Worm (Caenorhabditis elegans) whole organism, late embryonic: ENCODE measurements around the gene H41C03.1.

Experiments
- C08G9.2 ChIP-seq: sonication (generic microtip); optimal IDR thresholded peaks from 2 replicates; lab custom pipeline; 2016; ENCODE audit warnings: mild to moderate bottlenecking, missing genetic modification characterization, moderate library complexity, missing compliant biosample characterization
- C38D4.7 ChIP-seq: fragments of 200-800 bp; sonication (Bioruptor generic); optimal IDR thresholded peaks from 2 replicates; lab custom pipeline; 2018; ENCODE audit warnings: mild to moderate bottlenecking, missing genetic modification characterization, moderate library complexity, missing compliant biosample characterization
- F13H6.1 ChIP-seq: sonication (generic microtip); optimal IDR thresholded peaks from 2 replicates; lab custom pipeline; 2016; ENCODE audit warnings: missing genetic modification characterization, missing compliant biosample characterization
- K02D7.2 ChIP-seq: sonication (generic microtip); optimal IDR thresholded peaks from 2 replicates; lab custom pipeline; 2017; ENCODE audit warnings: mild to moderate bottlenecking, missing genetic modification characterization, missing compliant biosample characterization
- K09A11.1 ChIP-seq: sonication (generic microtip); optimal IDR thresholded peaks from 2 replicates; lab custom pipeline; 2017; ENCODE audit warnings: antibody characterized with exemption, mild to moderate bottlenecking, missing genetic modification characterization, missing compliant biosample characterization; ENCODE audit not compliant: insufficient read depth
- T23F11.4 ChIP-seq: fragments of 200-800 bp; sonication (Bioruptor generic); optimal IDR thresholded peaks from 2 replicates; lab custom pipeline; 2018; ENCODE audit warnings: mild to moderate bottlenecking, missing genetic modification characterization, missing compliant biosample characterization
- ceh-14 ChIP-seq: sonication (generic microtip); optimal IDR thresholded peaks from 2 replicates; lab custom pipeline; 2016; ENCODE audit warnings: missing genotype, missing genetic modification characterization, missing compliant biosample characterization
- ceh-19 ChIP-seq: fragments of 200-800 bp; sonication (Bioruptor generic); optimal IDR thresholded peaks from 2 replicates; lab custom pipeline; 2018; ENCODE audit warnings: mild to moderate bottlenecking, missing genetic modification characterization, missing compliant biosample characterization
- ceh-22 ChIP-seq: sonication (generic microtip); optimal IDR thresholded peaks from 2 replicates; lab custom pipeline; 2017; ENCODE audit warnings: missing biosample characterization, missing genetic modification characterization
- ceh-31 ChIP-seq: sonication (generic microtip); optimal IDR thresholded peaks from 2 replicates; lab custom pipeline; 2016; ENCODE audit warnings: missing genetic modification characterization, missing compliant biosample characterization
- ceh-34 ChIP-seq: sonication (generic microtip); optimal IDR thresholded peaks from 2 replicates; lab custom pipeline; 2016; ENCODE audit warnings: mild to moderate bottlenecking, missing genetic modification characterization, missing compliant biosample characterization
- ceh-45 ChIP-seq: fragments of 200-800 bp; sonication (Bioruptor generic); IDR thresholded peaks from 2 replicates; pipeline ENCODE4 v1.3.6; 2022; ENCODE audit warnings: missing genetic modification reagents, missing genetic modification characterization, missing compliant biosample characterization
- ceh-9 ChIP-seq: sonication (generic microtip); optimal IDR thresholded peaks from 2 replicates; lab custom pipeline; 2016; ENCODE audit warnings: mild to moderate bottlenecking, missing genetic modification characterization, inconsistent platforms, missing compliant biosample characterization
- dmd-4 ChIP-seq: sonication (generic microtip); optimal IDR thresholded peaks from 2 replicates; lab custom pipeline; 2016; ENCODE audit warnings: borderline replicate concordance, missing genetic modification characterization, missing compliant biosample characterization
- elt-2 ChIP-seq: sonication (generic microtip); optimal IDR thresholded peaks from 2 replicates; lab custom pipeline; 2016; ENCODE audit warnings: missing genetic modification reagents, missing genetic modification characterization, missing compliant biosample characterization
- ets-4 ChIP-seq: sonication (generic microtip); optimal IDR thresholded peaks from 2 replicates; lab custom pipeline; 2016; ENCODE audit warnings: missing genetic modification characterization, missing compliant biosample characterization
- eyg-1 ChIP-seq: sonication (generic microtip); optimal IDR thresholded peaks from 2 replicates; lab custom pipeline; 2016; ENCODE audit warnings: missing genotype, missing genetic modification characterization, missing compliant biosample characterization
- fax-1 ChIP-seq: sonication (generic microtip); optimal IDR thresholded peaks from 2 replicates; lab custom pipeline; 2016; ENCODE audit warnings: missing genotype, missing genetic modification characterization, missing compliant biosample characterization
- fkh-6 ChIP-seq: sonication (generic microtip); optimal IDR thresholded peaks from 2 replicates; lab custom pipeline; 2016; ENCODE audit warnings: missing genetic modification characterization, missing compliant biosample characterization
- hlh-13 ChIP-seq: fragments of 200-800 bp; sonication (Bioruptor generic); optimal IDR thresholded peaks from 2 replicates; lab custom pipeline; 2018; ENCODE audit warnings: mild to moderate bottlenecking, missing genetic modification characterization, missing compliant biosample characterization
- hlh-6 ChIP-seq: sonication (generic microtip); optimal IDR thresholded peaks from 2 replicates; lab custom pipeline; 2016; ENCODE audit warnings: missing genotype, missing genetic modification characterization, missing compliant biosample characterization
- hlh-8 ChIP-seq: sonication (generic microtip); optimal IDR thresholded peaks from 2 replicates; lab custom pipeline; 2016; ENCODE audit warnings: missing genotype, missing genetic modification characterization, missing compliant biosample characterization
- madf-2 ChIP-seq: sonication (generic microtip); optimal IDR thresholded peaks from 2 replicates; lab custom pipeline; 2017; ENCODE audit warnings: missing genetic modification characterization, missing compliant biosample characterization
- mec-3 ChIP-seq: sonication (generic microtip); optimal IDR thresholded peaks from 2 replicates; lab custom pipeline; 2016; ENCODE audit warnings: borderline replicate concordance, missing genetic modification characterization, missing compliant biosample characterization
- nfya-1 ChIP-seq: sonication (generic microtip); optimal IDR thresholded peaks from 2 replicates; lab custom pipeline; 2017; ENCODE audit warnings: missing genetic modification characterization, mild to moderate bottlenecking, missing compliant biosample characterization, antibody characterized with exemption, moderate library complexity
- nhr-11 ChIP-seq: fragments of 150-350 bp; optimal IDR thresholded peaks from 2 replicates; lab custom pipeline; 2014; ENCODE audit warnings: missing biosample characterization, missing genetic modification characterization
- nhr-232 ChIP-seq: sonication (generic microtip); optimal IDR thresholded peaks from 2 replicates; lab custom pipeline; 2016; ENCODE audit warnings: missing genetic modification characterization, missing compliant biosample characterization
- npax-4 ChIP-seq: sonication (generic microtip); optimal IDR thresholded peaks from 2 replicates; lab custom pipeline; 2016; ENCODE audit warnings: missing genetic modification characterization, missing compliant biosample characterization
- odd-2 ChIP-seq: sonication (generic microtip); optimal IDR thresholded peaks from 2 replicates; lab custom pipeline; 2017; ENCODE audit warnings: antibody characterized with exemption, mild to moderate bottlenecking, missing genetic modification characterization, missing compliant biosample characterization
- pat-9 ChIP-seq: fragments of 200-800 bp; sonication (Bioruptor generic); optimal IDR thresholded peaks from 2 replicates; lab custom pipeline; 2018; ENCODE audit warnings: mild to moderate bottlenecking, missing genetic modification characterization, moderate library complexity, missing compliant biosample characterization
- pha-2 ChIP-seq: sonication (generic microtip); optimal IDR thresholded peaks from 2 replicates; lab custom pipeline; 2017; ENCODE audit warnings: mild to moderate bottlenecking, missing genetic modification characterization, missing compliant biosample characterization
- pha-4 ChIP-seq: fragments of 150-350 bp; optimal IDR thresholded peaks from 2 replicates; lab custom pipeline; 2018; ENCODE audit warnings: missing biosample characterization, missing genetic modification reagents, missing genetic modification characterization
- pqm-1 ChIP-seq: sonication (generic microtip); optimal IDR thresholded peaks from 2 replicates; lab custom pipeline; 2016; ENCODE audit warnings: missing genetic modification characterization, missing compliant biosample characterization
- sdc-2 ChIP-seq: sonication (generic microtip); optimal IDR thresholded peaks from 2 replicates; lab custom pipeline; 2016; ENCODE audit warnings: missing genotype, missing genetic modification characterization, missing compliant biosample characterization
- sox-4 ChIP-seq: sonication (generic microtip); optimal IDR thresholded peaks from 2 replicates; lab custom pipeline; 2017; ENCODE audit warnings: mild to moderate bottlenecking, missing genetic modification characterization, inconsistent platforms, missing compliant biosample characterization
- syd-9 ChIP-seq: sonication (generic microtip); optimal IDR thresholded peaks from 2 replicates; lab custom pipeline; 2016; ENCODE audit warnings: mild to moderate bottlenecking, missing genetic modification characterization, moderate library complexity, missing compliant biosample characterization
- tbx-2 ChIP-seq: sonication (generic microtip); optimal IDR thresholded peaks from 2 replicates; lab custom pipeline; 2016; ENCODE audit warnings: missing genetic modification characterization, missing compliant biosample characterization
- unc-42 ChIP-seq: sonication (generic microtip); optimal IDR thresholded peaks from 2 replicates; lab custom pipeline; 2016; ENCODE audit warnings: missing genotype, missing genetic modification characterization, missing compliant biosample characterization
- unc-55 ChIP-seq: sonication (generic microtip); optimal IDR thresholded peaks from 2 replicates; lab custom pipeline; 2017; ENCODE audit warnings: missing biosample characterization, missing genetic modification reagents, missing genetic modification characterization
- unc-86 ChIP-seq: sonication (generic microtip); optimal IDR thresholded peaks from 2 replicates; lab custom pipeline; 2016; ENCODE audit warnings: missing genetic modification characterization, missing compliant biosample characterization
- zip-5 ChIP-seq: sonication (generic microtip); optimal IDR thresholded peaks from 2 replicates; lab custom pipeline; 2016; ENCODE audit warnings: missing genetic modification characterization, missing compliant biosample characterization

Gene H41C03.1

DNA sequence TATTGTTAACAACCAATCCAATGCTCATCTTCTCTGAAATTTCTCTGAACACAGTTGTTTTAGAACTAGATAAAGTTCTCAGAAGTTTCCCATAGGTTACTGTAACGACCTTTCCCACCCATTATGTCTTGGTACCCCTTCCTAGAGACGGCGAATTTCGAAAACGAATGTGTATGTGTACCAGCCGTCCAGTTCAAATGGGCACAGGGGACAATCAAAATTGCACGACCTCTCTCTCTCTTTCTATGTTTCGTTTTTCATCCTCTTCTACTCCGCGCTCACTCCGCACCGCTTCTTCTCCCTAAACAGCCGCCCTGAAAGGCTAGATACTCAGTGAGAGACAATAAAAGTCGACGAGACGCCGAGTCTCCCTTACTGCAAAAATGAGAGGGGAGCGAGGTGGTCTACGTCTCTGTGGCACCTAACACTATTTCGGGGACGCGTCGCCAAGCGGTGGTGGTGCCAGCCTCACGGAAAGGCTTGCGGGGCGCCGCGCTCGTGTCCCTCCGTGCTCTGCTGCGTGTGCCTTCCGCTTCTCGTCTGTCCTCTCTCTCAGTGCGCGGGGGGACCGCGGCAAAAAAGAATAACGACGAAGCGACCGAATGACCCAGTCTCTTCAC, 47.3 kb downstream of the H41C03.1 start:
- TF ChIP-seq ceh-31 (tag; lab: Kevin White, UChicago) (no peak), C38D4.7 (GFP tag; lab: Kevin White, UChicago) (no peak), ceh-22 (tag; lab: Kevin White, UChicago) (no peak), tbx-2 (peak; percentile 12), pat-9 (tag; lab: Kevin White, UChicago) (no peak), madf-2 (tag; lab: Kevin White, UChicago) (no peak), F13H6.1 (peak; percentile 9), npax-4 (no peak), pqm-1 (no peak), fax-1 (tag; lab: Kevin White, UChicago) (no peak), dmd-4 (no peak), syd-9 (peak; percentile 64), pha-4 (no peak), ceh-19 (GFP tag; lab: Kevin White, UChicago) (peak; percentile 7), nfya-1 (tag; lab: Kevin White, UChicago) (no peak), hlh-13 (GFP tag; lab: Kevin White, UChicago) (no peak), mec-3 (tag; lab: Kevin White, UChicago) (peak; percentile 23), unc-55 (GFP tag; lab: Kevin White, UChicago) (no peak), nhr-11 (tag; lab: Kevin White, UChicago) (no peak), K02D7.2 (no peak), sox-4 (tag; lab: Kevin White, UChicago) (no peak), T23F11.4 (no peak), ets-4 (tag; lab: Kevin White, UChicago) (no peak), nhr-232 (no peak), C08G9.2 (tag; lab: Kevin White, UChicago) (peak; percentile 14), ceh-45 (GFP tag; lab: Robert Waterston, UW) (no peak), unc-42 (tag; lab: Kevin White, UChicago) (peak; percentile 24), hlh-6 (no peak), eyg-1 (no peak)

- TF ChIP-seq hlh-8 (tag; lab: Kevin White, UChicago) (no peak), unc-42 (tag; lab: Kevin White, UChicago) (no peak), zip-5 (tag; lab: Kevin White, UChicago) (no peak)
Measured at ce11 chrII:5902139-5902538, 47.9 kb downstream of the H41C03.1 start.

DNA sequence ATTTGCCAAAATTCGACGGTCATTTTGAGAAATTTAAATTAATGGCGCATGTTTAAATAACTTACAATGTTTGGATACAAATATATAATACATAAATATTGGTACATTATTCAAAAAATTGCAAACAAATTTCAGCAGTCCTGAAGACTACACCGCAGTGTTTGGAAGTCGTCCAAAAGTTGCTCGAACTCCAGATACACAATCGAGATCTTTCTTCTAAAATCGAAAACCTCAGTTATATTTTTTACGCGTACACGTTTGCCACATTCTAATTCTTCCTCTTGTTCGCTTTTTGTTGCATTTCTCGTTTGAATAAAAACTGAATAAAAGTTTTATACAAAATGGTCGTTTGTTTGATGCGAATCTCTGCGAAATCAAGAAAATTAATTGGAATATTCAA, 50.0 kb downstream of the H41C03.1 start, which contains the start of gene tsp-18:
Gene tsp-18 (plus strand): TSS at position 301 of the 400 bp plus-strand sequence.
- no peak for TF ChIP-seq T23F11.4
- TF ChIP-seq hlh-6: no peak
- TF ChIP-seq ceh-34: no peak
- no peak for TF ChIP-seq dmd-4
- TF ChIP-seq sdc-2 (tag; lab: Kevin White, UChicago): no peak
- no peak for TF ChIP-seq pha-2 (tag; lab: Kevin White, UChicago)
- no peak for TF ChIP-seq elt-2
- no peak for TF ChIP-seq odd-2 (tag; lab: Kevin White, UChicago)
- TF ChIP-seq C38D4.7 (GFP tag; lab: Kevin White, UChicago): no peak
- no peak for TF ChIP-seq unc-86 (tag; lab: Kevin White, UChicago)
- TF ChIP-seq K09A11.1 (tag; lab: Kevin White, UChicago): no peak
- no peak for TF ChIP-seq hlh-13 (GFP tag; lab: Kevin White, UChicago)
- no peak for TF ChIP-seq unc-42 (tag; lab: Kevin White, UChicago)
- no peak for TF ChIP-seq ceh-9 (tag; lab: Kevin White, UChicago)
- no peak for TF ChIP-seq ceh-14 (tag; lab: Kevin White, UChicago)
- no peak for TF ChIP-seq ceh-31 (tag; lab: Kevin White, UChicago)
- TF ChIP-seq nhr-232: no peak
- TF ChIP-seq fkh-6 (tag; lab: Kevin White, UChicago): no peak
- no peak for TF ChIP-seq syd-9
